Worm (Caenorhabditis elegans): ENCODE data around the gene C28A5.6.

The C28A5.6 gene

DNA sequence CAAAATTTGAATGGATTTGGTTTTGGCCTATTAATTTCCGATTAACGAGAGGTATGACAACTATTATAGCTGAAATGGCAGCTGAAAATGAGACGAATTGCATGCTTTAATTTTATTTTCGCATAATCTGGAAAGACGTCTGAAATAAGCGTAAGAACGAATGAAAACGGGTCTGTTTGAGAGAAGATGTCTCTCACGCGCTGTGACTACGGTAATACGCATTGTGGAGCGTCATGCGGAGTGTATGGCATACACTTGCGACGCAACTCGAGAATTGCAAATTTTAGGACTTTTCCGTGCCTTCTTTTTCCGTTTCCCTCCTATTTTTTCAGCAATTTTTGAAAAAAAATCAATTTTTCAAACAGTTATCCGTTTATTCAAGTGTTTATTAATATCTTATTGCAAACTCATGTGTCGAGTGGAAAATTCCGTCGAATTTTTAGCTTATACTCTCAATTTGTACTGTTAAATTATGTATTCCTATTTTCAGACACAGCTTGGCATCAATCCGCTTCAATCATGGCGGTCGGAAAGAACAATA lies 46.2 kb upstream of the C28A5.6 start, which contains the start of gene rps-1 (continued):
- TF ChIP-seq nhr-77 (tag; optimal IDR thresholded peaks at IDR 0.05) (peak; percentile 93), nhr-11 (tag; optimal IDR thresholded peaks at IDR 0.05) (peak; percentile 96), lsy-12 (tag; optimal IDR thresholded peaks at IDR 0.05) (peak; percentile 100), mml-1 (tag; optimal IDR thresholded peaks at IDR 0.05) (no peak), elt-1 (tag; optimal IDR thresholded peaks at IDR 0.05) (peak; percentile 90), tbx-2 (tag; optimal IDR thresholded peaks at IDR 0.05) (peak; percentile 96), nhr-237 (tag; optimal IDR thresholded peaks at IDR 0.05) (no peak), ceh-9 (tag; optimal IDR thresholded peaks at IDR 0.05) (no peak), fkh-2 (tag; optimal IDR thresholded peaks at IDR 0.05) (peak; percentile 48), nhr-67 (tag; optimal IDR thresholded peaks at IDR 0.05) (no peak), snpc-4 (tag; optimal IDR thresholded peaks at IDR 0.05) (peak; percentile 97), egl-27 (tag; optimal IDR thresholded peaks at IDR 0.05) (peak; percentile 71), fkh-10 (GFP tag; optimal IDR thresholded peaks at IDR 0.05) (peak; percentile 91), hmg-11 (tag; optimal IDR thresholded peaks at IDR 0.05) (peak; percentile 99), aly-2 (tag; optimal IDR thresholded peaks at IDR 0.05) (peak; percentile 92), ama-1 (optimal IDR thresholded peaks at IDR 0.05) (peak; percentile 87)

DNA sequence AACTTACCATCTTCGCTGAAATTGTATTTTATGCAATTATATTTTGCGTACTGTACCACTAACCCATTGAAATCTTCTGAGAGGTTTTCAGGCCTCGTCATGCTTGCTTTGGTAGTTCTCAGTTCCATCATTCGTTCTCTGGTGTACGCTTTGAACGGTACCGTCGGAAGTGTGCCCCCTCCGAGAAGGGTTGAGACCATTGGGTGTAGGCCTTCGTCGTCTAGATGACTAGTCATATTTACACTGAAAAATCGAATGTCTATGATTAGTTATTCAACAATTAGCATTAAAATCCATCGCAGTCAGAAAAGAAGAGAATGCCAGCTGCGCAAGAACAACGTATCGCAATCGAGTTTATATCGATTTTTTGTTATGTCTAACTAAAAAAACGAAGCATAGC lies 45.6 kb upstream of the C28A5.6 start, which contains the start of gene ifet-1:
Gene ifet-1, minus strand, starts transcription at position 243 of the 400 bp plus-strand sequence.
- TF ChIP-seq aly-2 (tag; optimal IDR thresholded peaks at IDR 0.05) (no peak), nhr-77 (tag; optimal IDR thresholded peaks at IDR 0.05) (no peak), ama-1 (optimal IDR thresholded peaks at IDR 0.05) (peak; percentile 12)

DNA sequence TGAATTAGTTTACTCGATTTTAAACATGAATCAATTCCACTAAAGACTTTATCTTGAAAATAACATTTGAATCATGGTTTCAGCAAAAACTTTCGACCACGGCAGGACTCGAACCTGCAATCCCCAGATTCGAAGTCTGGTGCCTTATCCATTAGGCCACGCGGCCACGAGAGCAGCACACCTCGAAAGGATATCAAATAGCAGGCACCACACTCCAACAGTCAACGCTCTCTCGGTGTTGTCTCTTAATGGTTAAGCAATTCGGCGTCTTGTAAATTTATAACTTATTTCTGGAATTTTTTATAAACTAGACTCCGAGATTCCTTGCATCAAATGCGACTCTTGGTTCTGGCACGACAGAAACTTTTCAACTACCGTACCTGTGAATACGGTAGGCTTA lies 41.5 kb upstream of the C28A5.6 start:
- TF ChIP-seq fkh-2 (tag; optimal IDR thresholded peaks at IDR 0.05): no peak
- peak; percentile 46 for TF ChIP-seq ama-1 (optimal IDR thresholded peaks at IDR 0.05)
- TF ChIP-seq tbx-2 (tag; optimal IDR thresholded peaks at IDR 0.05): peak; percentile 52
- TF ChIP-seq lsy-12 (tag; optimal IDR thresholded peaks at IDR 0.05): peak; percentile 89
- no peak for TF ChIP-seq nhr-76 (tag; optimal IDR thresholded peaks at IDR 0.05)
- TF ChIP-seq snpc-4 (tag; optimal IDR thresholded peaks at IDR 0.05): peak; percentile 28
- TF ChIP-seq ZK546.5 (tag; optimal IDR thresholded peaks at IDR 0.05): no peak
- peak; percentile 56 for TF ChIP-seq nhr-23 (tag; optimal IDR thresholded peaks at IDR 0.05)
- TF ChIP-seq pqm-1 (tag; optimal IDR thresholded peaks at IDR 0.05): peak; percentile 8
- peak; percentile 48 for TF ChIP-seq elt-2 (tag; optimal IDR thresholded peaks at IDR 0.05)
- peak; percentile 40 for TF ChIP-seq pha-4 (tag; optimal IDR thresholded peaks at IDR 0.05)
- no peak for TF ChIP-seq hmg-11 (tag; optimal IDR thresholded peaks at IDR 0.05)
- TF ChIP-seq egl-27 (tag; optimal IDR thresholded peaks at IDR 0.05): peak; percentile 11
- peak; percentile 78 for TF ChIP-seq nhr-43 (tag; optimal IDR thresholded peaks at IDR 0.05; ENCODE audit: poor library complexity, severe bottlenecking)
- TF ChIP-seq nfya-1 (tag; optimal IDR thresholded peaks at IDR 0.05; ENCODE audit: insufficient read depth): peak; percentile 60
- TF ChIP-seq lin-39 (tag; optimal IDR thresholded peaks at IDR 0.05): peak; percentile 28
- peak; percentile 31 for TF ChIP-seq lin-15B (tag; optimal IDR thresholded peaks at IDR 0.05)
- peak; percentile 18 for TF ChIP-seq jun-1 (tag; optimal IDR thresholded peaks at IDR 0.05)

ce11 chrIII:4468812-4469211 lies 39.5 kb upstream of the C28A5.6 start, which contains the start of gene mstr-2:
Gene mstr-2 (plus strand): TSS chrIII:4469112.
- no peak for TF ChIP-seq nhr-76 (tag; optimal IDR thresholded peaks at IDR 0.05)

DNA sequence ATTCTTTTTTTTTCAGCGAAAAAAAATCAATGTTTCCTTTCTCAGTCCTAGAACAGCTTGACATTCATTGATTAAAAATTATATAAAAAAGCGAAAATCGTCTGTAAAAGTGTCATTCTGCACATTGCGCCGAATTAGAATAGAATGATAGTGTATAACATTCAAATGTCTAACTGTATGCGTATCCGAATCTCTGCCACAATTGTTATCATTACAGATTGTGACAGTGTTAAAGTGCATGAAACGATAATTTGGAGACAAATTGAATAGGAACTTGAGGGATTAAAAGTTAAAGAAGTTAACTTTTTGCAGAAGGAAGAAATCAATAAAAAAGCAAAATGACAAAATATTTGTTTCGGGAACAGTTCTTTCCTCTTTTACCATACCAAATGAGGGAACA lies 39.1 kb upstream of the C28A5.6 start:
- no peak for TF ChIP-seq fkh-2 (tag; optimal IDR thresholded peaks at IDR 0.05)
- TF ChIP-seq elt-2 (tag; optimal IDR thresholded peaks at IDR 0.05): peak; percentile 64
- TF ChIP-seq pqm-1 (tag; optimal IDR thresholded peaks at IDR 0.05): peak; percentile 6
- TF ChIP-seq hmg-11 (tag; optimal IDR thresholded peaks at IDR 0.05): no peak

DNA sequence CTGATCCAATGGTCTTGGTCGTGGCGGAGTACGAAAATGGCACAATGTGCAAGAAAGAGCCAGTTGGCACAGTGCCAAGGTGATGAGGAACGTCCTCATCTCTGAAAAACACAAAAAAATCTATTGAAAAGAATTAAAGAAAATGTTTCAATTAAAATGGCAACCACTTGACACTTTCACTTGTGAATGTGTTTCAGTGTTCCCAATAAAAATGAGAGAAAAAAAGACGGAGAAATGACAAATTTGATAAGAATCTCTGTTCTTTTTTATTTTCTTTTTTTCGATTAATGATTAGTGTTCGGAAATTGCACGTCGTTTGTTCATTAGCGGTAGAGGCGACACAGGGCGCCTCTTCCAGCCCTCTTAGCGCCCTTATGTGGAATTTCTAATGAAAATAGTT lies 38.0 kb upstream of the C28A5.6 start, which contains the start of gene ndg-4:
Gene ndg-4, minus strand, starts transcription at position 101 of the 400 bp plus-strand sequence.
- TF ChIP-seq snpc-4 (tag; optimal IDR thresholded peaks at IDR 0.05) (no peak), nhr-67 (tag; optimal IDR thresholded peaks at IDR 0.05) (no peak), nhr-11 (tag; optimal IDR thresholded peaks at IDR 0.05) (no peak), nhr-12 (tag; optimal IDR thresholded peaks at IDR 0.05) (no peak), nhr-25 (tag; optimal IDR thresholded peaks at IDR 0.05) (no peak), ceh-28 (tag; optimal IDR thresholded peaks at IDR 0.05) (no peak)
